Fruit fly (Drosophila melanogaster) whole organism, pupa: ENCODE data around the gene Lasp.

Source experiments
- CG17806 ChIP-seq: fragments of 200-800 bp; sonication (Bioruptor generic); optimal IDR thresholded peaks from 2 replicates; lab custom pipeline; 2018; ENCODE audit warnings: missing biosample characterization, mild to moderate bottlenecking, missing genetic modification characterization, moderate library complexity
- CG9948 ChIP-seq: fragments of 200-800 bp; sonication (Bioruptor generic); optimal IDR thresholded peaks from 2 replicates; lab custom pipeline; 2018; ENCODE audit warnings: missing biosample characterization, mild to moderate bottlenecking, missing genetic modification characterization, moderate library complexity
- EcR ChIP-seq: fragments of 200-800 bp; sonication (Bioruptor generic); optimal IDR thresholded peaks from 3 replicates; lab custom pipeline; 2019; ENCODE audit warnings: missing biosample characterization, missing genetic modification characterization, mild to moderate bottlenecking, moderate library complexity, missing genetic modification reagents
- Ets98B ChIP-seq: fragments of 200-800 bp; sonication (Bioruptor generic); IDR thresholded peaks from 2 replicates; pipeline ENCODE4 v1.3.6; 2022; ENCODE audit warnings: missing biosample characterization, missing genetic modification characterization
- Pif1A ChIP-seq: fragments of 200-800 bp; sonication (Bioruptor generic); optimal IDR thresholded peaks from 3 replicates; lab custom pipeline; 2016; ENCODE audit warnings: missing biosample characterization, missing genetic modification characterization
- Snoo ChIP-seq: fragments of 200-800 bp; sonication (Bioruptor generic); optimal IDR thresholded peaks from 3 replicates; lab custom pipeline; 2017; ENCODE audit warnings: missing biosample characterization, mild to moderate bottlenecking, missing genetic modification characterization, inconsistent platforms
- gl ChIP-seq: fragments of 200-800 bp; sonication (Bioruptor generic); optimal IDR thresholded peaks from 2 replicates; lab custom pipeline; 2018; ENCODE audit warnings: missing biosample characterization, mild to moderate bottlenecking, missing genetic modification characterization

dm6 chr3L:16705630-16706029 is 5.8 kb downstream of the Lasp start:
- no peak for TF ChIP-seq CG9948 (tag; lab: Kevin White, UChicago)
- no peak for TF ChIP-seq Ets98B
- TF ChIP-seq EcR (GFP tag; lab: Kevin White, UChicago), result no peak
- TF ChIP-seq Snoo (tag; lab: Kevin White, UChicago), result no peak
- no peak for TF ChIP-seq CG17806
- TF ChIP-seq gl, result no peak
- TF ChIP-seq Pif1A (GFP tag; lab: Kevin White, UChicago), result no peak
